Worm (Caenorhabditis elegans) whole organism, mixed stage, embryonic: ENCODE measurements around the gene C12D8.21.

Experiments
- ceh-43 ChIP-seq: fragments of 200-800 bp; sonication (Bioruptor generic); optimal IDR thresholded peaks from 2 replicates; lab custom pipeline; 2018; ENCODE audit warnings: mild to moderate bottlenecking, missing genetic modification characterization, moderate library complexity, missing compliant biosample characterization
- ces-1 ChIP-seq: fragments of 150-350 bp; optimal IDR thresholded peaks from 2 replicates; lab custom pipeline; 2014; ENCODE audit warnings: missing biosample characterization, missing genetic modification reagents, missing genetic modification characterization
- elt-3 ChIP-seq: fragments of 150-350 bp; optimal IDR thresholded peaks from 2 replicates; lab custom pipeline; 2014; ENCODE audit warnings: missing biosample characterization, missing genetic modification characterization
- lsy-2 ChIP-seq: fragments of 150-350 bp; optimal IDR thresholded peaks from 2 replicates; lab custom pipeline; 2014; ENCODE audit warnings: missing biosample characterization, missing genetic modification characterization
- mab-5 ChIP-seq: fragments of 150-350 bp; optimal IDR thresholded peaks from 2 replicates; lab custom pipeline; 2014; ENCODE audit warnings: missing biosample characterization, missing genetic modification characterization
- nhr-237 ChIP-seq: fragments of 150-350 bp; optimal IDR thresholded peaks from 2 replicates; lab custom pipeline; 2014; ENCODE audit warnings: missing biosample characterization, missing genetic modification characterization
- pha-4 ChIP-seq: fragments of 150-350 bp; optimal IDR thresholded peaks from 2 replicates; lab custom pipeline; 2018; ENCODE audit warnings: missing biosample characterization, missing genetic modification reagents, missing genetic modification characterization
- unc-39 ChIP-seq: fragments of 150-350 bp; optimal IDR thresholded peaks from 2 replicates; lab custom pipeline; 2014; ENCODE audit warnings: missing biosample characterization, missing genetic modification characterization

DNA sequence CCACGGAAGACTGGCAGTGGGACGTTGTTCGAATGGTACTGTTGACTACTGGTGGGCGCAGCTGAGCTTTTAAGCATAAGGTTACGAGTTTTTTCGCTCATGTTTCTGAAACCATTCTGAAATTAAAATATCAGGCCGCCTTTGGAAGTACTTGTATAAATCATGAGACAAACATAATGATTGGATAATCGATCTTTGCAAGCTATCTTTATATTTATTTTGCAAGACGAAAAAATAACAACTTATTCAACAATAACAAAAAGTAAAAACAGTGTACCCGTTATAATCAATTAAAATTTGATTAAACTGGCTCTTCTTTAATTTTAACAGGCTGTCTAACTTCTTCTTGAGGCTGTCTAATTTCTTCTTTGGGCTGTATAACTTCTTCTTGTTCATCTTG, 35.5 kb downstream of the C12D8.21 start, which contains the start of gene ZK856.16:
- TF ChIP-seq ces-1 (GFP tag; lab: Kevin White, UChicago) = no peak
- TF ChIP-seq elt-3 (tag; lab: Kevin White, UChicago) = no peak
- TF ChIP-seq ceh-43 (GFP tag; lab: Kevin White, UChicago) = no peak
- no peak for TF ChIP-seq nhr-237
- no peak for TF ChIP-seq pha-4
- no peak for TF ChIP-seq unc-39 (tag; lab: Kevin White, UChicago)
- no peak for TF ChIP-seq lsy-2 (tag; lab: Kevin White, UChicago)
- no peak for TF ChIP-seq mab-5
